Worm (Caenorhabditis elegans) whole organism, early embryonic: ENCODE results near the gene W02B12.13.

Experiments used
- B0310.2 ChIP-seq: sonication (generic microtip); optimal IDR thresholded peaks from 2 replicates; lab custom pipeline; 2016; ENCODE audit warnings: mild to moderate bottlenecking, missing genetic modification characterization, missing compliant biosample characterization
- F13C5.2 ChIP-seq: sonication (generic microtip); optimal IDR thresholded peaks from 2 replicates; lab custom pipeline; 2017; ENCODE audit warnings: mild to moderate bottlenecking, missing genetic modification characterization, inconsistent platforms, missing compliant biosample characterization
- aly-1 ChIP-seq: sonication (generic microtip); optimal IDR thresholded peaks from 2 replicates; lab custom pipeline; 2016; ENCODE audit warnings: missing genetic modification characterization, missing compliant biosample characterization
- ama-1 ChIP-seq: fragments of 150-350 bp; optimal IDR thresholded peaks from 2 replicates; lab custom pipeline; 2014
- ceh-13 ChIP-seq: fragments of 200-800 bp; sonication (Bioruptor generic); optimal IDR thresholded peaks from 2 replicates; lab custom pipeline; 2018; ENCODE audit warnings: mild to moderate bottlenecking, missing genetic modification characterization, missing compliant biosample characterization
- ceh-36 ChIP-seq: sonication (generic microtip); optimal IDR thresholded peaks from 2 replicates; lab custom pipeline; 2016; ENCODE audit warnings: missing genetic modification characterization, inconsistent platforms, missing compliant biosample characterization
- ets-7 ChIP-seq: sonication (generic microtip); optimal IDR thresholded peaks from 2 replicates; lab custom pipeline; 2016; ENCODE audit warnings: missing genotype, missing genetic modification characterization, missing compliant biosample characterization
- flt-1 ChIP-seq: fragments of 200-800 bp; sonication (Bioruptor generic); IDR thresholded peaks from 2 replicates; pipeline ENCODE4 v1.3.6; 2022; ENCODE audit warnings: missing genetic modification characterization, missing compliant biosample characterization
- hmbx-1 ChIP-seq: sonication (generic microtip); optimal IDR thresholded peaks from 2 replicates; lab custom pipeline; 2016; ENCODE audit warnings: mild to moderate bottlenecking, missing genetic modification characterization, missing compliant biosample characterization
- hmg-4 ChIP-seq: fragments of 200-800 bp; sonication (Bioruptor generic); optimal IDR thresholded peaks from 2 replicates; lab custom pipeline; 2018; ENCODE audit warnings: mild to moderate bottlenecking, missing genetic modification characterization, missing compliant biosample characterization
- hnd-1 ChIP-seq: sonication (generic microtip); optimal IDR thresholded peaks from 2 replicates; lab custom pipeline; 2016; ENCODE audit warnings: missing genetic modification characterization, missing compliant biosample characterization
- pes-1 ChIP-seq: fragments of 200-800 bp; sonication (Bioruptor generic); IDR thresholded peaks from 2 replicates; pipeline ENCODE4 v1.3.6; 2022; ENCODE audit warnings: missing genetic modification reagents, missing genetic modification characterization, missing compliant biosample characterization
- scrt-1 ChIP-seq: fragments of 200-800 bp; sonication (Bioruptor generic); IDR thresholded peaks from 2 replicates; pipeline ENCODE4 v1.3.6; 2022; ENCODE audit warnings: missing genetic modification characterization, missing compliant biosample characterization
- sea-1 ChIP-seq: fragments of 200-800 bp; sonication (Bioruptor generic); conservative IDR thresholded peaks from 2 replicates; pipeline ENCODE4 v1.3.6; 2022; ENCODE audit warnings: missing genetic modification characterization, missing compliant biosample characterization
- tbx-11 ChIP-seq: fragments of 200-800 bp; sonication (Bioruptor generic); IDR thresholded peaks from 2 replicates; pipeline ENCODE4 v1.3.6; 2022; ENCODE audit warnings: missing genetic modification characterization, missing compliant biosample characterization
- tbx-37 ChIP-seq: fragments of 200-800 bp; sonication (Bioruptor generic); conservative IDR thresholded peaks from 2 replicates; pipeline ENCODE4 v1.3.6; 2022; ENCODE audit warnings: missing genetic modification reagents, missing genetic modification characterization, missing compliant biosample characterization
- tra-4 ChIP-seq: sonication (generic microtip); optimal IDR thresholded peaks from 2 replicates; lab custom pipeline; 2017; ENCODE audit warnings: missing genetic modification characterization, missing compliant biosample characterization

Gene W02B12.13

DNA sequence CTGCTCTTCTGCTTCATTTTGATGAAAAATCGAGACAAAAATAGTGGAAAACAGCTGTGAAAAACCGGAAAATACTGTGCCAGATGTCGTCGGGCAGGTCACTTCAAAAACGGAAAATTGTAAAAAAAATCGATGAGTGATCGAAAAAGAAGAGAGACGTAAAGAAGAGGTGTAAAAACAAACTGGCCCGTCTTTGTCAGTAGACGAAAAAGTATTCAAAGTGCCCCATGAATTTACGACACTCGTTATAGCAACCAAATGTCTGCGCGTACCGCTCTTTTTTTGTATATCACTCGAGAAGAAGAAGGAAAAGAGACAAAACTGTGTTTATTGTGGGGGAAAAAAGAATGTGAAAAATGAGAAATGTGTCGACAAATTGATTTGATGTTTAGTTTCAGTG, 40.1 kb downstream of the W02B12.13 start, which contains the start of gene twk-5:
Gene twk-5 (minus strand): TSS at position 101 of the 400 bp plus-strand sequence.
- TF ChIP-seq hnd-1 (tag; lab: Kevin White, UChicago) (no peak), aly-1 (tag; lab: Kevin White, UChicago) (no peak), hmg-4 (GFP tag; lab: Kevin White, UChicago) (no peak), tra-4 (no peak), ceh-36 (tag; lab: Kevin White, UChicago) (no peak), B0310.2 (tag; lab: Kevin White, UChicago) (no peak), hmbx-1 (no peak), F13C5.2 (tag; lab: Kevin White, UChicago) (no peak)

DNA sequence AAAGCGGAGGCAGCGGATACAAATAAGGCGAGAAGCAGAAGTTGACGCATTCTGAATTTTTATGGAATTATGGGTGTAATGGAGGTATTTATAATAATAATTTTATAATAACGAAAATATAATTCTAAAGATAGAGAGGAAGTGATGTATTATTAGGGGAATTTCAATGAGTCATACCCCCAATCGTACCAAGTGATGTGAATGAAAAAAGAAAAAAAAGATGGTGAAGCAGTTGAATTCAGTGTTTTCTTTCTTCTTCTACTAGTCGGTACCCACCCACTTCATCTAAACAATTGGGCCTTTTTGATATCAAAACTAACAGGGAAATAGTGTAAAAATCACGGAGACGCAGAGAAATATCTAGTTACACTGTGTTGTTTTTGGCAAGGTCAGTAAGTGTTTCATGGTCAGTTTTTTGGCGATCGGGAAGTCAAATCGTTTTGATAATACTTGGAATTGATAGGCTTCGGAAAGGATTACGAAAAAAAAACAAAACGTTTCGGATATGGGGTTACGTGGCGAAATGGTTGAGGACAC, 41.7 kb downstream of the W02B12.13 start, which contains the start of gene ttr-18:
Gene ttr-18 (minus strand): TSS at position 51 of the 537 bp plus-strand sequence.
- no peak for TF ChIP-seq ceh-36 (tag; lab: Kevin White, UChicago)

- TF ChIP-seq F13C5.2 (tag; lab: Kevin White, UChicago) (no peak), pes-1 (GFP tag; lab: Robert Waterston, UW) (no peak), hmg-4 (GFP tag; lab: Kevin White, UChicago) (no peak), B0310.2 (tag; lab: Kevin White, UChicago) (no peak), tbx-37 (GFP tag; lab: Robert Waterston, UW) (no peak), ceh-36 (tag; lab: Kevin White, UChicago) (no peak), aly-1 (tag; lab: Kevin White, UChicago) (no peak), tbx-11 (GFP tag; lab: Robert Waterston, UW) (no peak)
Measured at ce11 chrII:11487999-11488398, 42.9 kb downstream of the W02B12.13 start, which contains the start of gene B0334.13. Gene B0334.13, plus strand, starts transcription at chrII:11488299.

DNA sequence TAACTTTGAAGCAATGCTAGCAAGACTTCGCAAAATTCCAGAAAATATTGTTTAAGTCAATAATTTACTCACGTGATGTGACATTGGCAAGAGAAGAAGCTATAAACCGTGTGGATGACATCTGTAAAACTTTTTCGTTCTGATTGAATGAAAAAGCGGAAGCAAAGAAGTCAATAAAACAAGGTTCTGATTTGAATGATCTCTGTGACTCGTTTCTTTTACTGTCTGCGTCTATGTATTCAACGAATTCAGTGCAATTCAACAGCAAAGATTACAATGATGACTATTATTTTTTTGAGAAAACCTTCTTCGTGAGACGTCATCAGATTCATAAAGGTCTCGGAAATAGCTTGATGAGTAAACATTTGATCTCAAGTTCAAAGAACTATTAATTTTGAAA, 47.8 kb downstream of the W02B12.13 start, which contains the start of gene hacl-1:
Gene hacl-1 (minus strand): TSS at position 121 of the 400 bp plus-strand sequence.
- TF ChIP-seq hnd-1 (tag; lab: Kevin White, UChicago): no peak
- no peak for TF ChIP-seq B0310.2 (tag; lab: Kevin White, UChicago)
- TF ChIP-seq tbx-37 (GFP tag; lab: Robert Waterston, UW): no peak
- no peak for TF ChIP-seq flt-1 (GFP tag; lab: Robert Waterston, UW)
- TF ChIP-seq hmg-4 (GFP tag; lab: Kevin White, UChicago): no peak
- no peak for TF ChIP-seq F13C5.2 (tag; lab: Kevin White, UChicago)
- no peak for TF ChIP-seq ama-1
- no peak for TF ChIP-seq hmbx-1
- TF ChIP-seq ceh-36 (tag; lab: Kevin White, UChicago): no peak
- TF ChIP-seq ceh-13 (GFP tag; lab: Kevin White, UChicago): no peak
- TF ChIP-seq pes-1 (GFP tag; lab: Robert Waterston, UW): no peak
- TF ChIP-seq ets-7: no peak
- no peak for TF ChIP-seq aly-1 (tag; lab: Kevin White, UChicago)
- TF ChIP-seq tbx-11 (GFP tag; lab: Robert Waterston, UW): no peak

DNA sequence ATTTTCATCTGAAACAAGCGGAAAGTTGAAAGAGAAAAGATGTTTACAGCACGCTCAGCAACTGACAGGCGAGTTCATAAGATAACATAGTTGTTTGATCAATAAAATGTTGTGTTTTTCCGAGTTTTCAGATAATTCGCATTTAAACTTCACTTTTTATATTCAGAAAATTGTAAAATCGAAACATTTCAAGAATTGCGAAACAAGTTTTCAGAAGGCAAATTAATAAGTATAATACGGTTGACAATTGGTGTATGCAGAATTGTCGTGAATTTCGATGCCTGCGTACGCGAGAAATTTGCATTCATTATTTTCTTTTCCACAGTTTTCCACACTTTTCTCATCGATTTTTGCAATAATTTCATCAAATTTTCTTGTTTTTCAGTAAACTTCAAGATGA, 50.2 kb downstream of the W02B12.13 start, which contains the start of the genes ooc-3 and B0334.4:
Gene ooc-3 (minus strand): TSS at position 15 of the 400 bp plus-strand sequence.
Gene B0334.4 (plus strand): TSS at position 386 of the 400 bp plus-strand sequence.
- TF ChIP-seq tbx-11 (GFP tag; lab: Robert Waterston, UW) (no peak), tra-4 (no peak), ama-1 (no peak), hnd-1 (tag; lab: Kevin White, UChicago) (no peak), F13C5.2 (tag; lab: Kevin White, UChicago) (no peak), B0310.2 (tag; lab: Kevin White, UChicago) (no peak), hmg-4 (GFP tag; lab: Kevin White, UChicago) (no peak), flt-1 (GFP tag; lab: Robert Waterston, UW) (no peak), ceh-36 (tag; lab: Kevin White, UChicago) (no peak), aly-1 (tag; lab: Kevin White, UChicago) (no peak), ceh-13 (GFP tag; lab: Kevin White, UChicago) (no peak)

DNA sequence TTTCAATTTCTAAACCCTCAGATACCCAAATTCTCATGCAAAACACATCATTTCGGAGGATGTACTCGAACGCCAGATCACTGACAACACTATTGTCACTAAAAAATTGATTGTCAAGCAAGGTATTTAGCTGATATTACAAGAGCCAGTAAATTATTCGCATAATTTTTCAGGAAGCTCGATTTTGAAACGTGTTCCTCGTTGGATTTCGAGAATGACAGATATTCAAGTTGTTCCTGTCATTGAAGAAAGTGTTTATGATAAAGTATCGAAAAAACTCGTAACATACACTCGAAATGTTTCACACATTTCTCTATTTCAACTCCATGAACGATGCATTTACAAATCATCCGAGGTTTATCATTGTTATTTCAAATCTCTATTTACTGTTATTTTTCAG, 50.7 kb downstream of the W02B12.13 start:
- no peak for TF ChIP-seq tbx-37 (GFP tag; lab: Robert Waterston, UW)
- TF ChIP-seq F13C5.2 (tag; lab: Kevin White, UChicago): no peak
- TF ChIP-seq tra-4: no peak
- no peak for TF ChIP-seq hmg-4 (GFP tag; lab: Kevin White, UChicago)
- TF ChIP-seq scrt-1 (GFP tag; lab: Robert Waterston, UW): no peak
- TF ChIP-seq flt-1 (GFP tag; lab: Robert Waterston, UW): no peak
- TF ChIP-seq ets-7: no peak
- TF ChIP-seq pes-1 (GFP tag; lab: Robert Waterston, UW): no peak
- no peak for TF ChIP-seq B0310.2 (tag; lab: Kevin White, UChicago)
- TF ChIP-seq sea-1 (GFP tag; lab: Robert Waterston, UW): no peak
- TF ChIP-seq ama-1: no peak
- no peak for TF ChIP-seq hnd-1 (tag; lab: Kevin White, UChicago)
- TF ChIP-seq ceh-13 (GFP tag; lab: Kevin White, UChicago): no peak
- TF ChIP-seq hmbx-1: no peak
- no peak for TF ChIP-seq tbx-11 (GFP tag; lab: Robert Waterston, UW)
- no peak for TF ChIP-seq aly-1 (tag; lab: Kevin White, UChicago)
- TF ChIP-seq ceh-36 (tag; lab: Kevin White, UChicago): no peak

DNA sequence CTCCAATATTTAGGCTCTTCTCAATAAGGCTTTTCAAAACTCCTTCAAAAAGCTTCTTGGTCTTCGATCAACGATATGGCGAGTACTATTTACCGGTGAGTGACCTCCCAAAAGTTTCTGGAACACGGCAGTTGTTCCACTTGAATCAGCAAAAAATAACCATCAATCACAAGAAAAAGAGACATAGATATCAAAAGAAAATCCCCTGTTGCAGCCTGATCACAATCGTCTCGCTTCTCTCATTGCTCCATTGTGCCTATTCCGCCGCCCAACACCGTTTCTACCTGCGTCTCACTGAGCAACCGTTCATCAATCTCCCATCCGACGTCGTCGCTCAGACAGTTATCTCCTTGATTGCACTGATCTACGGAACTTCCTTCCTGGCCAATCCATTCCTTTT, 51.7 kb downstream of the W02B12.13 start, which contains the start of gene emc-5:
Gene emc-5 (plus strand): TSS at position 14 of the 400 bp plus-strand sequence.
- TF ChIP-seq tbx-37 (GFP tag; lab: Robert Waterston, UW): no peak
- no peak for TF ChIP-seq flt-1 (GFP tag; lab: Robert Waterston, UW)
- TF ChIP-seq aly-1 (tag; lab: Kevin White, UChicago): no peak
- no peak for TF ChIP-seq sea-1 (GFP tag; lab: Robert Waterston, UW)
- no peak for TF ChIP-seq ceh-13 (GFP tag; lab: Kevin White, UChicago)
- no peak for TF ChIP-seq tra-4
- TF ChIP-seq ets-7: no peak
- TF ChIP-seq hmbx-1: no peak
- no peak for TF ChIP-seq hnd-1 (tag; lab: Kevin White, UChicago)
- TF ChIP-seq pes-1 (GFP tag; lab: Robert Waterston, UW): no peak
- no peak for TF ChIP-seq ceh-36 (tag; lab: Kevin White, UChicago)
- TF ChIP-seq scrt-1 (GFP tag; lab: Robert Waterston, UW): no peak
- no peak for TF ChIP-seq ama-1
- no peak for TF ChIP-seq F13C5.2 (tag; lab: Kevin White, UChicago)
- TF ChIP-seq B0310.2 (tag; lab: Kevin White, UChicago): no peak
